Fruit fly (Drosophila melanogaster) whole organism, wandering third instar larva: Measurements from ENCODE around the gene CG1246.
A peak's percentile ranks its signal among the peaks of the same experiment; 100 is the strongest.

Experiments used
- Abd-B ChIP-seq: fragments of >200 bp; optimal IDR thresholded peaks from 2 replicates; lab custom pipeline; 2017; ENCODE audit warnings: missing biosample characterization, missing genetic modification characterization
- CG9705 ChIP-seq: fragments of 200-800 bp; sonication (Bioruptor generic); optimal IDR thresholded peaks from 2 replicates; lab custom pipeline; 2018; ENCODE audit warnings: missing biosample characterization, mild to moderate bottlenecking, missing genetic modification characterization
- CrebA ChIP-seq: fragments of 200-800 bp; sonication (Bioruptor generic); optimal IDR thresholded peaks from 2 replicates; lab custom pipeline; 2016; ENCODE audit warnings: missing biosample characterization, mild to moderate bottlenecking, missing genetic modification characterization, borderline replicate concordance
- Dfd ChIP-seq: fragments of >200 bp; optimal IDR thresholded peaks from 2 replicates; lab custom pipeline; 2017; ENCODE audit warnings: missing biosample characterization, missing genetic modification characterization
- Dif ChIP-seq: fragments of 200-275, 200-300 bp; sonication (Bioruptor generic); optimal IDR thresholded peaks from 2 replicates; lab custom pipeline; 2018; ENCODE audit warnings: missing biosample characterization, missing genetic modification characterization; ENCODE audit not compliant: partially characterized antibody
- HLH106 ChIP-seq: fragments of 200-800 bp; optimal IDR thresholded peaks from 3 replicates; lab custom pipeline; 2019; ENCODE audit warnings: missing biosample characterization, mild to moderate bottlenecking, missing genetic modification characterization, moderate library complexity
- Hnf4 ChIP-seq: fragments of 200-800 bp; sonication (Bioruptor generic); optimal IDR thresholded peaks from 2 replicates; lab custom pipeline; 2016; ENCODE audit warnings: missing biosample characterization, mild to moderate bottlenecking, missing genetic modification characterization
- Hr78 ChIP-seq: fragments of >200 bp; optimal IDR thresholded peaks from 2 replicates; lab custom pipeline; 2017; ENCODE audit warnings: missing biosample characterization, missing genetic modification characterization
- Hr83 ChIP-seq: fragments of 200-300 bp; sonication (Bioruptor generic); optimal IDR thresholded peaks from 2 replicates; lab custom pipeline; 2016; ENCODE audit warnings: missing biosample characterization, mild to moderate bottlenecking, missing genetic modification characterization, moderate library complexity; ENCODE audit not compliant: poor library complexity, severe bottlenecking
- Jra ChIP-seq: sonication (Bioruptor generic); optimal IDR thresholded peaks from 2 replicates; lab custom pipeline; 2016; ENCODE audit warnings: missing biosample characterization, missing genetic modification characterization
- Mio ChIP-seq: sonication (Bioruptor generic); optimal IDR thresholded peaks from 2 replicates; lab custom pipeline; 2016; ENCODE audit warnings: missing biosample characterization, missing genetic modification characterization
- Myc ChIP-seq: fragments of >200 bp; optimal IDR thresholded peaks from 2 replicates; lab custom pipeline; 2017
- N ChIP-seq: fragments of >200 bp; optimal IDR thresholded peaks from 2 replicates; lab custom pipeline; 2018; ENCODE audit warnings: missing biosample characterization, missing external identifiers, missing genetic modification characterization
- OdsH ChIP-seq: fragments of 200-800 bp; sonication (Bioruptor generic); optimal IDR thresholded peaks from 2 replicates; lab custom pipeline; 2016; ENCODE audit warnings: missing biosample characterization, mild to moderate bottlenecking, missing genetic modification characterization
- Rel ChIP-seq, 2 experiments: fragments of 200-800 bp; sonication (Bioruptor generic) in 1 of 2; optimal IDR thresholded peaks; 2 replicates in 1 of 2; 3 replicates in 1 of 2; lab custom pipeline; 2016 to 2019; ENCODE audit warnings: mild to moderate bottlenecking in 2 of 2, missing biosample characterization in 2 of 2, missing genetic modification characterization in 2 of 2, moderate library complexity in 1 of 2
- Vsx2 ChIP-seq: fragments of 200-300, 225-300 bp; sonication (Bioruptor generic); optimal IDR thresholded peaks from 2 replicates; lab custom pipeline; 2018; ENCODE audit warnings: missing biosample characterization, missing genetic modification characterization; ENCODE audit not compliant: partially characterized antibody
- br ChIP-seq: fragments of 200-800 bp; sonication (Bioruptor generic); optimal IDR thresholded peaks from 2 replicates; lab custom pipeline; 2016; ENCODE audit warnings: missing biosample characterization, missing genetic modification characterization
- brk ChIP-seq: fragments of 200-800 bp; sonication (Bioruptor generic); optimal IDR thresholded peaks from 2 replicates; lab custom pipeline; 2016; ENCODE audit warnings: missing biosample characterization, mild to moderate bottlenecking, missing genetic modification characterization
- dl ChIP-seq, 2 experiments: fragments of 175-275, 200-275 bp in 1 of 2; fragments of 200-275 bp in 1 of 2; sonication (Bioruptor generic); optimal IDR thresholded peaks; lab custom pipeline; 2018; ENCODE audit warnings: mild to moderate bottlenecking in 2 of 2, missing biosample characterization in 2 of 2, missing genetic modification characterization in 2 of 2, moderate library complexity in 2 of 2; ENCODE audit not compliant: partially characterized antibody in 2 of 2, insufficient read depth in 1 of 2
- dmrt93B ChIP-seq: fragments of 200-800 bp; sonication (Bioruptor generic); optimal IDR thresholded peaks from 2 replicates; lab custom pipeline; 2018; ENCODE audit warnings: missing biosample characterization, mild to moderate bottlenecking, missing genetic modification characterization
- dsf ChIP-seq: sonication (Bioruptor generic); optimal IDR thresholded peaks from 2 replicates; lab custom pipeline; 2016; ENCODE audit warnings: missing biosample characterization, missing genetic modification characterization, borderline replicate concordance
- ey ChIP-seq: fragments of 200-800 bp; sonication (Bioruptor generic); optimal IDR thresholded peaks from 2 replicates; lab custom pipeline; 2016; ENCODE audit warnings: missing biosample characterization, missing genetic modification characterization
- foxo ChIP-seq, 2 experiments: fragments of 200-800 bp; sonication (Bioruptor generic); optimal IDR thresholded peaks; 2 replicates in 1 of 2; 3 replicates in 1 of 2; lab custom pipeline; 2016 to 2017; ENCODE audit warnings: missing biosample characterization in 2 of 2, missing genetic modification characterization in 2 of 2
- fru ChIP-seq: fragments of 200-800 bp; sonication (Bioruptor generic); optimal IDR thresholded peaks from 3 replicates; lab custom pipeline; 2016; ENCODE audit warnings: missing biosample characterization, mild to moderate bottlenecking, missing genetic modification characterization
- h ChIP-seq: fragments of 200-800 bp; sonication (Bioruptor generic); optimal IDR thresholded peaks from 3 replicates; lab custom pipeline; 2016; ENCODE audit warnings: missing biosample characterization, mild to moderate bottlenecking, missing genetic modification characterization
- lola ChIP-seq: fragments of >200 bp; optimal IDR thresholded peaks from 2 replicates; lab custom pipeline; 2017; ENCODE audit warnings: missing biosample characterization, missing genetic modification characterization
- psq ChIP-seq: fragments of 200-800 bp; sonication (Bioruptor generic); optimal IDR thresholded peaks from 3 replicates; lab custom pipeline; 2017; ENCODE audit warnings: missing biosample characterization, mild to moderate bottlenecking, missing genetic modification characterization, moderate library complexity
- rgr ChIP-seq: fragments of 200-800 bp; sonication (Bioruptor generic); optimal IDR thresholded peaks from 3 replicates; lab custom pipeline; 2016; ENCODE audit warnings: missing biosample characterization, mild to moderate bottlenecking, missing genetic modification characterization
- sage ChIP-seq: fragments of 200-800 bp; sonication (Bioruptor generic); optimal IDR thresholded peaks from 2 replicates; lab custom pipeline; 2016; ENCODE audit warnings: missing biosample characterization, mild to moderate bottlenecking, missing genetic modification characterization
- sv ChIP-seq: fragments of 200-800 bp; sonication (Bioruptor generic); optimal IDR thresholded peaks from 3 replicates; lab custom pipeline; 2016; ENCODE audit warnings: missing biosample characterization, missing genetic modification characterization
- tai ChIP-seq: sonication (Bioruptor generic); optimal IDR thresholded peaks from 2 replicates; lab custom pipeline; 2016; ENCODE audit warnings: missing biosample characterization, missing genetic modification characterization
- usp ChIP-seq: fragments of >200 bp; optimal IDR thresholded peaks from 2 replicates; lab custom pipeline; 2017; ENCODE audit warnings: missing biosample characterization, missing genetic modification characterization
- woc ChIP-seq: sonication (Bioruptor generic); optimal IDR thresholded peaks from 2 replicates; lab custom pipeline; 2016; ENCODE audit warnings: missing biosample characterization, mild to moderate bottlenecking, missing genetic modification characterization

Gene CG1246

dm6 chr3L:2645068-2645467, 2.8 kb upstream of the CG1246 start, which contains the start of gene CG1143:
CG1143 (plus strand) TSS chr3L:2645368.
- no peak for TF ChIP-seq Jra (GFP tag; lab: Kevin White, UChicago)
- no peak for TF ChIP-seq Hr78 (GFP tag; lab: Kevin White, UChicago)
- no peak for TF ChIP-seq dsf
- no peak for TF ChIP-seq sv (GFP tag; lab: Kevin White, UChicago)
- no peak for TF ChIP-seq h (GFP tag; lab: Kevin White, UChicago)
- no peak for TF ChIP-seq HLH106
- no peak for TF ChIP-seq Hnf4 (GFP tag; lab: Kevin White, UChicago)
- TF ChIP-seq lola (GFP tag; lab: Kevin White, UChicago) = no peak
- no peak for TF ChIP-seq sage (GFP tag; lab: Kevin White, UChicago)
- no peak for TF ChIP-seq Abd-B (GFP tag; lab: Kevin White, UChicago)
- TF ChIP-seq dl (GFP tag; optimal IDR thresholded peaks at IDR 0.05; lab: Kevin White, UChicago; ENCODE audit: insufficient read depth in 1 of 2, partially characterized antibody in 2 of 2) = no peak
- no peak for TF ChIP-seq CG9705 (GFP tag; lab: Kevin White, UChicago)
- TF ChIP-seq Dif (GFP tag; lab: Kevin White, UChicago) = no peak
- no peak for TF ChIP-seq br
- TF ChIP-seq woc = no peak
- TF ChIP-seq Dfd = no peak
- TF ChIP-seq tai (GFP tag; lab: Kevin White, UChicago) = no peak
- TF ChIP-seq usp (GFP tag; lab: Kevin White, UChicago) = no peak

- TF ChIP-seq Myc (lab: Kevin White, UChicago) (no peak), lola (GFP tag; lab: Kevin White, UChicago) (no peak), Jra (GFP tag; lab: Kevin White, UChicago) (no peak), CrebA (GFP tag; lab: Kevin White, UChicago) (no peak), OdsH (GFP tag; lab: Kevin White, UChicago) (no peak), Rel (GFP tag; optimal IDR thresholded peaks at IDR 0.05; lab: Kevin White, UChicago) (no peak), Rel (tag; optimal IDR thresholded peaks at IDR 0.05; lab: Kevin White, UChicago) (no peak), fru (peak; percentile 21), dmrt93B (peak; percentile 32), HLH106 (peak; percentile 68), rgr (GFP tag; lab: Kevin White, UChicago) (no peak), Dfd (no peak), dl (GFP tag; optimal IDR thresholded peaks at IDR 0.05; lab: Kevin White, UChicago; ENCODE audit: insufficient read depth in 1 of 2, partially characterized antibody in 2 of 2) (no peak), N (GFP tag; lab: Kevin White, UChicago) (no peak), Hr78 (GFP tag; lab: Kevin White, UChicago) (no peak), psq (GFP tag; lab: Kevin White, UChicago) (peak; percentile 41)
These were observed 4.0 kb downstream of the CG1246 start, which contains the start of the genes ProRS-m, CG42304 and Snup for dm6 chr3L:2651800-2652199. ProRS-m (minus strand) TSS chr3L:2651850. CG42304 (plus strand) TSS chr3L:2652088. Snup (plus strand) TSS chr3L:2652088.

dm6 chr3L:2659339-2659738, 11.5 kb downstream of the CG1246 start, which contains the start of gene CG33233:
CG33233 (plus strand) TSS chr3L:2659639.
- TF ChIP-seq Abd-B (GFP tag; lab: Kevin White, UChicago) = no peak
- TF ChIP-seq Jra (GFP tag; lab: Kevin White, UChicago) = no peak
- TF ChIP-seq brk (GFP tag; lab: Kevin White, UChicago) = no peak
- TF ChIP-seq Rel (GFP tag; optimal IDR thresholded peaks at IDR 0.05; lab: Kevin White, UChicago) = no peak
- no peak for TF ChIP-seq Rel (tag; optimal IDR thresholded peaks at IDR 0.05; lab: Kevin White, UChicago)
- TF ChIP-seq dmrt93B = no peak
- no peak for TF ChIP-seq ey
- TF ChIP-seq HLH106 = no peak
- no peak for TF ChIP-seq Myc (lab: Kevin White, UChicago)
- TF ChIP-seq psq (GFP tag; lab: Kevin White, UChicago) = no peak
- TF ChIP-seq, all 38 proteins: peak for 0

- TF ChIP-seq Mio (GFP tag; lab: Kevin White, UChicago) (no peak), dsf (no peak), dmrt93B (no peak), Vsx2 (GFP tag; lab: Kevin White, UChicago) (no peak), h (GFP tag; lab: Kevin White, UChicago) (no peak), fru (no peak), lola (GFP tag; lab: Kevin White, UChicago) (no peak), HLH106 (no peak), foxo (GFP tag; optimal IDR thresholded peaks at IDR 0.05; lab: Kevin White, UChicago) (no peak), CG9705 (GFP tag; lab: Kevin White, UChicago) (no peak), tai (GFP tag; lab: Kevin White, UChicago) (no peak), Jra (GFP tag; lab: Kevin White, UChicago) (no peak), Hr83 (GFP tag; lab: Kevin White, UChicago) (no peak), rgr (GFP tag; lab: Kevin White, UChicago) (no peak), Abd-B (GFP tag; lab: Kevin White, UChicago) (no peak)
These were observed 13.5 kb downstream of the CG1246 start, which contains the start of gene CG33234 for dm6 chr3L:2661322-2661721. CG33234 (plus strand) TSS chr3L:2661622.
